Fruit fly (Drosophila melanogaster) whole organism, embryonic: ENCODE results near the gene Cpr92A.

Experiments used
- Bgb ChIP-seq: fragments of 200-800 bp; sonication (Bioruptor generic); IDR thresholded peaks from 2 replicates; pipeline ENCODE4 v1.3.6; 2022; ENCODE audit warnings: missing biosample characterization, missing genetic modification characterization; ENCODE audit not compliant: partially characterized antibody
- C15 ChIP-seq: fragments of 200-800 bp; sonication (Bioruptor generic); IDR thresholded peaks from 3 replicates; pipeline ENCODE4 v1.3.6; 2022; ENCODE audit warnings: missing biosample characterization, missing genetic modification characterization
- CG11093 ChIP-seq: fragments of 200-800 bp; sonication (Bioruptor generic); IDR thresholded peaks from 3 replicates; pipeline ENCODE4 v1.3.6; 2022; ENCODE audit warnings: missing biosample characterization, missing genetic modification characterization
- CG11504 ChIP-seq: fragments of 200-800 bp; sonication (Bioruptor generic); optimal IDR thresholded peaks from 3 replicates; lab custom pipeline; 2019; ENCODE audit warnings: missing biosample characterization, mild to moderate bottlenecking, missing genetic modification characterization, moderate library complexity
- CG11723 ChIP-seq: fragments of 200-800 bp; sonication (Bioruptor generic); optimal IDR thresholded peaks from 2 replicates; lab custom pipeline; 2017; ENCODE audit warnings: missing biosample characterization, mild to moderate bottlenecking, missing genetic modification characterization
- CG12155 ChIP-seq: fragments of 200-800 bp; sonication (Bioruptor generic); optimal IDR thresholded peaks from 3 replicates; lab custom pipeline; 2016; ENCODE audit warnings: missing biosample characterization, missing genetic modification characterization
- CG13624 ChIP-seq: fragments of 200-800 bp; sonication (Bioruptor generic); optimal IDR thresholded peaks from 2 replicates; lab custom pipeline; 2016; ENCODE audit warnings: missing biosample characterization, missing genetic modification characterization
- CG14050 ChIP-seq: fragments of 200-800 bp; sonication (Bioruptor generic); IDR thresholded peaks from 3 replicates; pipeline ENCODE4 v1.3.6; 2022; ENCODE audit warnings: missing biosample characterization, missing genetic modification characterization
- CG14860 ChIP-seq: fragments of 200-800 bp; sonication (Bioruptor generic); IDR thresholded peaks from 3 replicates; pipeline ENCODE4 v1.3.6; 2022; ENCODE audit warnings: missing biosample characterization, missing genetic modification characterization; ENCODE audit not compliant: partially characterized antibody
- CG1603 ChIP-seq: fragments of 200-800 bp; sonication (Bioruptor generic); optimal IDR thresholded peaks from 2 replicates; lab custom pipeline; 2019; ENCODE audit warnings: missing biosample characterization, mild to moderate bottlenecking, missing genetic modification characterization, moderate library complexity
- CG16779 ChIP-seq: fragments of 200-800 bp; sonication (Bioruptor generic); IDR thresholded peaks from 2 replicates; pipeline ENCODE4 v1.3.6; 2022; ENCODE audit warnings: missing biosample characterization, missing genetic modification characterization
- CG16813 ChIP-seq: fragments of 200-800 bp; sonication (Bioruptor generic); IDR thresholded peaks from 3 replicates; pipeline ENCODE4 v1.3.6; 2022; ENCODE audit warnings: missing biosample characterization, missing genetic modification characterization; ENCODE audit not compliant: partially characterized antibody
- CG17328 ChIP-seq: fragments of 200-800 bp; sonication (Bioruptor generic); IDR thresholded peaks from 2 replicates; pipeline ENCODE4 v1.3.6; 2022; ENCODE audit warnings: missing biosample characterization, missing genetic modification characterization
- CG17385 ChIP-seq: fragments of 200-800 bp; sonication (Bioruptor generic); optimal IDR thresholded peaks from 3 replicates; lab custom pipeline; 2018; ENCODE audit warnings: missing biosample characterization, mild to moderate bottlenecking, missing genetic modification characterization
- CG18262 ChIP-seq: fragments of 200-800 bp; optimal IDR thresholded peaks from 3 replicates; lab custom pipeline; 2019; ENCODE audit warnings: missing biosample characterization, mild to moderate bottlenecking, missing genetic modification characterization, moderate library complexity
- CG18764 ChIP-seq: fragments of 200-800 bp; sonication (Bioruptor generic); optimal IDR thresholded peaks from 3 replicates; lab custom pipeline; 2016; ENCODE audit warnings: missing biosample characterization, missing genetic modification characterization
- CG2678 ChIP-seq: fragments of 200-800 bp; sonication (Bioruptor generic); optimal IDR thresholded peaks from 3 replicates; lab custom pipeline; 2019; ENCODE audit warnings: missing biosample characterization, mild to moderate bottlenecking, missing genetic modification characterization, moderate library complexity
- CG30403 ChIP-seq: fragments of 200-800 bp; sonication (Bioruptor generic); optimal IDR thresholded peaks from 3 replicates; lab custom pipeline; 2016; ENCODE audit warnings: missing biosample characterization, missing genetic modification characterization
- CG4730 ChIP-seq: fragments of 200-800 bp; sonication (Bioruptor generic); IDR thresholded peaks from 2 replicates; pipeline ENCODE4 v1.3.6; 2022; ENCODE audit warnings: missing biosample characterization, missing genetic modification characterization
- CG6791 ChIP-seq: fragments of 200-800 bp; sonication (Bioruptor generic); IDR thresholded peaks from 3 replicates; pipeline ENCODE4 v1.3.6; 2022; ENCODE audit warnings: missing biosample characterization, missing genetic modification characterization; ENCODE audit not compliant: partially characterized antibody
- CG6813 ChIP-seq: fragments of 200-800 bp; sonication (Bioruptor generic); optimal IDR thresholded peaks from 2 replicates; lab custom pipeline; 2017; ENCODE audit warnings: missing biosample characterization, missing genetic modification characterization, mild to moderate bottlenecking, moderate library complexity, missing genetic modification reagents
- CG7786 ChIP-seq: fragments of 200-800 bp; sonication (Bioruptor generic); optimal IDR thresholded peaks from 2 replicates; lab custom pipeline; 2016; ENCODE audit warnings: missing biosample characterization, missing genetic modification characterization
- CoRest ChIP-seq: fragments of 200-800 bp; sonication (Bioruptor generic); optimal IDR thresholded peaks from 3 replicates; lab custom pipeline; 2018; ENCODE audit warnings: missing biosample characterization, mild to moderate bottlenecking, missing genetic modification characterization, moderate library complexity
- Fer3 ChIP-seq: fragments of 200-800 bp; sonication (Bioruptor generic); optimal IDR thresholded peaks from 2 replicates; lab custom pipeline; 2018; ENCODE audit warnings: missing biosample characterization, mild to moderate bottlenecking, missing genetic modification characterization, moderate library complexity
- H15 ChIP-seq: fragments of 200-800 bp; sonication (Bioruptor generic); IDR thresholded peaks from 3 replicates; pipeline ENCODE4 v1.3.6; 2022; ENCODE audit warnings: missing biosample characterization, missing genetic modification characterization
- Hmx ChIP-seq: fragments of 200-800 bp; sonication (Bioruptor generic); optimal IDR thresholded peaks from 2 replicates; lab custom pipeline; 2016; ENCODE audit warnings: missing biosample characterization, missing genetic modification characterization
- NfI ChIP-seq: fragments of 200-800 bp; sonication (Bioruptor generic); optimal IDR thresholded peaks from 3 replicates; lab custom pipeline; 2018; ENCODE audit warnings: missing biosample characterization, mild to moderate bottlenecking, missing genetic modification characterization, moderate library complexity
- Opbp ChIP-seq: fragments of 200-800 bp; sonication (Bioruptor generic); IDR thresholded peaks from 3 replicates; pipeline ENCODE4 v1.3.6; 2022; ENCODE audit warnings: missing biosample characterization, missing genetic modification characterization; ENCODE audit not compliant: partially characterized antibody
- Rfx ChIP-seq: fragments of 200-800 bp; sonication (Bioruptor generic); IDR thresholded peaks from 2 replicates; pipeline ENCODE4 v1.3.6; 2022; ENCODE audit warnings: missing biosample characterization, missing genetic modification characterization
- Trl ChIP-seq, 3 experiments: fragments of >200 bp in 2 of 3; fragments of 200-800 bp in 1 of 3; sonication (Bioruptor generic) in 1 of 3; optimal IDR thresholded peaks; 2 replicates in 1 of 3; 3 replicates in 2 of 3; lab custom pipeline; 2016 to 2017; ENCODE audit warnings: missing biosample characterization in 1 of 3, missing genetic modification characterization in 1 of 3
- al ChIP-seq: fragments of 200-800 bp; sonication (Bioruptor generic); IDR thresholded peaks from 2 replicates; pipeline ENCODE4 v1.3.6; 2022; ENCODE audit warnings: missing biosample characterization, missing genetic modification characterization
- bcd ChIP-seq: fragments of 200-800 bp; sonication (Bioruptor generic); optimal IDR thresholded peaks from 2 replicates; lab custom pipeline; 2017; ENCODE audit warnings: missing biosample characterization, mild to moderate bottlenecking, missing genetic modification characterization
- bowl ChIP-seq: fragments of 200-800 bp; sonication (Bioruptor generic); IDR thresholded peaks from 2 replicates; pipeline ENCODE4 v1.3.6; 2022; ENCODE audit warnings: missing biosample characterization, missing genetic modification characterization
- cas ChIP-seq: fragments of 200-800 bp; sonication (Bioruptor generic); IDR thresholded peaks from 2 replicates; pipeline ENCODE4 v1.3.6; 2022; ENCODE audit warnings: missing biosample characterization, missing genetic modification characterization
- caup ChIP-seq: fragments of 200-800 bp; sonication (Bioruptor generic); optimal IDR thresholded peaks from 3 replicates; lab custom pipeline; 2017; ENCODE audit warnings: missing biosample characterization, mild to moderate bottlenecking, missing genetic modification characterization, moderate library complexity; ENCODE audit not compliant: severe bottlenecking
- chinmo ChIP-seq: fragments of 200-800 bp; sonication (Bioruptor generic); IDR thresholded peaks from 4 replicates; pipeline ENCODE4 v1.3.6; 2022; ENCODE audit warnings: missing biosample characterization, missing genetic modification characterization; ENCODE audit not compliant: partially characterized antibody
- ci ChIP-seq: fragments of 200-800 bp; sonication (Bioruptor generic); IDR thresholded peaks from 3 replicates; pipeline ENCODE4 v1.3.6; 2022; ENCODE audit warnings: missing biosample characterization, missing genetic modification characterization
- crp ChIP-seq, 2 experiments: fragments of 200-800 bp; sonication (Bioruptor generic); optimal IDR thresholded peaks; 2 replicates in 1 of 2; 3 replicates in 1 of 2; lab custom pipeline; 2017; ENCODE audit warnings: missing biosample characterization in 2 of 2, missing genetic modification characterization in 2 of 2, mild to moderate bottlenecking in 1 of 2, moderate library complexity in 1 of 2
- cwo ChIP-seq: fragments of 200-800 bp; sonication (Bioruptor generic); optimal IDR thresholded peaks from 3 replicates; lab custom pipeline; 2017; ENCODE audit warnings: missing biosample characterization, missing genetic modification characterization, mild to moderate bottlenecking, moderate library complexity, missing genetic modification reagents
- dm ChIP-seq: fragments of 200-800 bp; sonication (Bioruptor generic); optimal IDR thresholded peaks from 3 replicates; lab custom pipeline; 2016; ENCODE audit warnings: missing biosample characterization, missing genetic modification characterization
- en ChIP-seq: fragments of 200-800 bp; sonication (Bioruptor generic); optimal IDR thresholded peaks from 2 replicates; lab custom pipeline; 2016; ENCODE audit warnings: missing biosample characterization, missing genetic modification characterization
- nom ChIP-seq: fragments of 200-800 bp; sonication (Bioruptor generic); optimal IDR thresholded peaks from 2 replicates; lab custom pipeline; 2017; ENCODE audit warnings: missing biosample characterization, missing genetic modification characterization, mild to moderate bottlenecking, moderate library complexity, missing genetic modification reagents
- pnt ChIP-seq: fragments of 200-800 bp; sonication (Bioruptor generic); optimal IDR thresholded peaks from 3 replicates; lab custom pipeline; 2016; ENCODE audit warnings: missing biosample characterization, missing genetic modification characterization
- repo ChIP-seq: fragments of 200-800 bp; sonication (Bioruptor generic); optimal IDR thresholded peaks from 2 replicates; lab custom pipeline; 2016; ENCODE audit warnings: missing biosample characterization, missing genetic modification characterization
- salm ChIP-seq: fragments of 200-800 bp; sonication (Bioruptor generic); optimal IDR thresholded peaks from 2 replicates; lab custom pipeline; 2018; ENCODE audit warnings: missing biosample characterization, mild to moderate bottlenecking, missing genetic modification characterization
- sens ChIP-seq: fragments of 200-800 bp; sonication (Bioruptor generic); peaks from one replicate; lab custom pipeline; 2016; ENCODE audit warnings: missing biosample characterization, missing genetic modification characterization
- shn ChIP-seq: fragments of 200-800 bp; sonication (Bioruptor generic); optimal IDR thresholded peaks from 3 replicates; lab custom pipeline; 2016; ENCODE audit warnings: missing biosample characterization, missing genetic modification characterization
- trh ChIP-seq: fragments of 200-800 bp; sonication (Bioruptor generic); optimal IDR thresholded peaks from 2 replicates; lab custom pipeline; 2016; ENCODE audit warnings: missing biosample characterization, missing genetic modification characterization
- tup ChIP-seq: fragments of 200-800 bp; sonication (Bioruptor generic); optimal IDR thresholded peaks from 2 replicates; lab custom pipeline; 2016; ENCODE audit warnings: missing biosample characterization, mild to moderate bottlenecking, missing genetic modification characterization, moderate library complexity
- yki ChIP-seq: fragments of >200 bp; optimal IDR thresholded peaks from 3 replicates; lab custom pipeline; 2018

The Cpr92A gene

DNA sequence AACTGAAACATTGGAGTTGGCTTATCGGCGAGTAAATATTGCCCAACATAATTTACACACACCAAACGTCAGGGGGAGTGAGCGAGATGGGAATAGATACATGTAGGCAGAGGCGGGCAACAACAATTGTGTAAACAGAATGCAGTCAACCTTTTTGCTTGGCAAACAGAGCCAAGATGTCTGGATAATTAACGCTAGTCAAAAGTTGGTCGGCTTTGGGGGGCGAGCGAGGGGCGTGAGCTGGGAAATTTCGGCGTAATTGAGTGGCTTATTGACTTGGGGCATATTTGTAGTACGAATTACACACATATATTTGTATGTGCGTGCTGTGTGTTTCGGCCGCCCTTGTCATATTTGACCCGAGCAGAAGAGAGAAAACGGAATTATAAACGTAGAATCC is 13.9 kb downstream of the Cpr92A start (continued):
- TF ChIP-seq ci (GFP tag; lab: Robert Waterston, UW): peak; percentile 91
- TF ChIP-seq repo (GFP tag; lab: Kevin White, UChicago): peak; percentile 83
- no peak for TF ChIP-seq yki (lab: Kevin White, UChicago)
- TF ChIP-seq bcd: peak; percentile 79
- peak; percentile 96 for TF ChIP-seq CG6813 (GFP tag; lab: Kevin White, UChicago)
- TF ChIP-seq CG16779 (GFP tag; lab: Robert Waterston, UW): no peak
- TF ChIP-seq CG18262: peak; percentile 88
- TF ChIP-seq dm (GFP tag; lab: Kevin White, UChicago): peak; percentile 53
- peak; percentile 11 for TF ChIP-seq CG12155 (GFP tag; lab: Kevin White, UChicago)
- peak; percentile 76 for TF ChIP-seq en
- peak; percentile 92 for TF ChIP-seq CG1603 (tag; lab: Kevin White, UChicago)
- TF ChIP-seq CG7786 (GFP tag; lab: Kevin White, UChicago): peak; percentile 49
- TF ChIP-seq CG13624 (GFP tag; lab: Kevin White, UChicago): peak; percentile 30
- TF ChIP-seq CG30403 (GFP tag; lab: Kevin White, UChicago): peak; percentile 30
- TF ChIP-seq CG4730: 0 out of 2 replicates have a peak, but pooled peaks have one; percentile 21
- TF ChIP-seq cwo (GFP tag; lab: Kevin White, UChicago): peak; percentile 55
- peak; percentile 77 for TF ChIP-seq CG17385
- TF ChIP-seq chinmo (GFP tag; lab: Robert Waterston, UW): no peak
- no peak for TF ChIP-seq C15 (GFP tag; lab: Robert Waterston, UW)
- TF ChIP-seq trh (GFP tag; lab: Kevin White, UChicago): peak; percentile 76
- TF ChIP-seq sens (GFP tag; lab: Kevin White, UChicago): peak; percentile 98
- TF ChIP-seq al (GFP tag; lab: Robert Waterston, UW): no peak
- no peak for TF ChIP-seq Bgb (GFP tag; lab: Robert Waterston, UW)
- TF ChIP-seq CG14860 (GFP tag; lab: Robert Waterston, UW): no peak
- TF ChIP-seq CoRest (tag; lab: Kevin White, UChicago): peak; percentile 81
- TF ChIP-seq cas (GFP tag; lab: Robert Waterston, UW): no peak
- peak; percentile 51 for TF ChIP-seq Rfx (GFP tag; lab: Robert Waterston, UW)
- peak; percentile 64; the same call in 1 of the 3 replicates for TF ChIP-seq H15 (GFP tag; lab: Robert Waterston, UW)
- TF ChIP-seq NfI (GFP tag; lab: Kevin White, UChicago): peak; percentile 71
- TF ChIP-seq CG18764: peak; percentile 87
- no peak for TF ChIP-seq CG6791
- TF ChIP-seq salm (tag; lab: Kevin White, UChicago): peak; percentile 89
- TF ChIP-seq Trl (optimal IDR thresholded peaks at IDR 0.05; lab: Kevin White, UChicago): no peak
- TF ChIP-seq Trl (GFP tag; optimal IDR thresholded peaks at IDR 0.05; lab: Kevin White, UChicago): peak; percentile 87
- TF ChIP-seq Opbp (GFP tag; lab: Robert Waterston, UW): no peak
- peak; percentile 78 for TF ChIP-seq pnt
- TF ChIP-seq crp (GFP tag; optimal IDR thresholded peaks at IDR 0.05; lab: Kevin White, UChicago): peak in 1 of 2 experiments; percentile 6
- TF ChIP-seq CG16813 (GFP tag; lab: Robert Waterston, UW): no peak
- TF ChIP-seq Fer3 (tag; lab: Kevin White, UChicago): peak; percentile 73
- no peak for TF ChIP-seq Hmx (GFP tag; lab: Kevin White, UChicago)
- peak; percentile 53; the same call in 1 of the 3 replicates for TF ChIP-seq CG14050 (GFP tag; lab: Robert Waterston, UW)
- TF ChIP-seq bowl (GFP tag; lab: Robert Waterston, UW): peak; percentile 51
- peak; percentile 66 for TF ChIP-seq tup (GFP tag; lab: Kevin White, UChicago)
- TF ChIP-seq nom: no peak
- TF ChIP-seq shn (GFP tag; lab: Kevin White, UChicago): peak; percentile 80
- TF ChIP-seq CG11504 (tag; lab: Kevin White, UChicago): peak; percentile 72
- TF ChIP-seq CG11723 (GFP tag; lab: Kevin White, UChicago): peak; percentile 90
- peak; percentile 85 for TF ChIP-seq CG2678
- TF ChIP-seq CG17328 (GFP tag; lab: Robert Waterston, UW): peak; percentile 74
- TF ChIP-seq caup (GFP tag; lab: Kevin White, UChicago): peak; percentile 81
- peak; percentile 43; the same call in 1 of the 3 replicates for TF ChIP-seq CG11093 (GFP tag; lab: Robert Waterston, UW)
